Fruit fly (Drosophila melanogaster): ENCODE data around the gene Sh.

Gene Sh

dm6 chrX:17878632-17879033 is 184.4 kb downstream of the Sh start (continued):
- TF ChIP-seq chm (GFP tag; IDR thresholded peaks at IDR 0.05) (no peak; the same call in 1 of the 2 replicates), CHES-1-like (GFP tag; optimal IDR thresholded peaks at IDR 0.05) (peak; percentile 42), cg (GFP tag; optimal IDR thresholded peaks at IDR 0.05) (peak; percentile 91), CG3407 (GFP tag; optimal IDR thresholded peaks at IDR 0.05) (no peak), CG1832 (GFP tag; optimal IDR thresholded peaks at IDR 0.05) (peak; percentile 34), CG13287 (GFP tag; IDR thresholded peaks at IDR 0.05; ENCODE audit: partially characterized antibody) (peak; percentile 35; the same call in 1 of the 2 replicates), cwo (GFP tag; optimal IDR thresholded peaks at IDR 0.05) (peak; percentile 86), kni (GFP tag; optimal IDR thresholded peaks at IDR 0.05) (peak; percentile 2), nom (GFP tag; optimal IDR thresholded peaks at IDR 0.05) (peak; percentile 67), odd (GFP tag; optimal IDR thresholded peaks at IDR 0.05) (no peak), CG4360 (GFP tag; IDR thresholded peaks at IDR 0.05) (0 out of 2 replicates have a peak, but pooled peaks have one; percentile 24), CG16863 (GFP tag; optimal IDR thresholded peaks at IDR 0.05) (no peak), Hr78 (GFP tag; optimal IDR thresholded peaks at IDR 0.05) (peak in 1 of 2 experiments; percentile 85), CG32532 (GFP tag; IDR thresholded peaks at IDR 0.05) (peak; percentile 41; the same call in 1 of the 2 replicates), sna (GFP tag; IDR thresholded peaks at IDR 0.05; ENCODE audit: partially characterized antibody) (0 out of 2 replicates have a peak, but pooled peaks have one; percentile 33), CG15479 (GFP tag; optimal IDR thresholded peaks at IDR 0.05) (no peak), corto (GFP tag; optimal IDR thresholded peaks at IDR 0.05) (peak; percentile 59), sqz (GFP tag; optimal IDR thresholded peaks at IDR 0.05) (peak; percentile 97), crp (GFP tag; optimal IDR thresholded peaks at IDR 0.05) (peak in 1 of 2 experiments; percentile 66), Sin3A (optimal IDR thresholded peaks at IDR 0.05) (no peak), CG10543 (GFP tag; optimal IDR thresholded peaks at IDR 0.05) (peak; percentile 21), Nf-YC (tag; optimal IDR thresholded peaks at IDR 0.05) (no peak), Dbx (GFP tag; IDR thresholded peaks at IDR 0.05) (no peak), bbx (GFP tag; IDR thresholded peaks at IDR 0.05; ENCODE audit: partially characterized antibody) (peak; percentile 32; the same call in 1 of the 2 replicates), sr (GFP tag; IDR thresholded peaks at IDR 0.05) (peak; percentile 79), CG14860 (GFP tag; IDR thresholded peaks at IDR 0.05; ENCODE audit: partially characterized antibody) (no peak), CG8478 (optimal IDR thresholded peaks at IDR 0.05) (peak; percentile 46), CG17186 (GFP tag; optimal IDR thresholded peaks at IDR 0.05) (peak; percentile 56), knrl (GFP tag; IDR thresholded peaks at IDR 0.05; ENCODE audit: partially characterized antibody) (no peak), CG13624 (GFP tag; optimal IDR thresholded peaks at IDR 0.05) (no peak), rib (GFP tag; IDR thresholded peaks at IDR 0.05) (peak; percentile 48; the same call in 1 of the 2 replicates), bigmax (GFP tag; optimal IDR thresholded peaks at IDR 0.05) (peak; percentile 10), CG2116 (GFP tag; optimal IDR thresholded peaks at IDR 0.05) (peak; percentile 56), fru (optimal IDR thresholded peaks at IDR 0.05) (no peak), CG32767 (GFP tag; IDR thresholded peaks at IDR 0.05) (peak; percentile 45; the same call in 1 of the 2 replicates), sd (tag; optimal IDR thresholded peaks at IDR 0.05) (peak; percentile 48), Hsf (GFP tag; optimal IDR thresholded peaks at IDR 0.05) (no peak), chinmo (GFP tag; IDR thresholded peaks at IDR 0.05; ENCODE audit: partially characterized antibody) (peak; percentile 96), Adf1 (GFP tag; IDR thresholded peaks at IDR 0.05) (peak; percentile 69), ewg (GFP tag; optimal IDR thresholded peaks at IDR 0.05) (peak; percentile 50), CG11560 (tag; IDR thresholded peaks at IDR 0.05) (no peak), CG2129 (GFP tag; IDR thresholded peaks at IDR 0.05; ENCODE audit: partially characterized antibody) (no peak), Drgx (GFP tag; IDR thresholded peaks at IDR 0.05) (peak; percentile 65), YL-1 (GFP tag; optimal IDR thresholded peaks at IDR 0.05) (peak; percentile 2), lbe (GFP tag; optimal IDR thresholded peaks at IDR 0.05) (peak; percentile 33)

All from whole organism, embryonic.